Fruit fly (Drosophila melanogaster) whole organism, wandering third instar larva: ENCODE data around the gene hth.

Experiments used
- HLH106 ChIP-seq: fragments of 200-800 bp; optimal IDR thresholded peaks from 3 replicates; lab custom pipeline; 2019; ENCODE audit warnings: missing biosample characterization, mild to moderate bottlenecking, missing genetic modification characterization, moderate library complexity
- Mio ChIP-seq: sonication (Bioruptor generic); optimal IDR thresholded peaks from 2 replicates; lab custom pipeline; 2016; ENCODE audit warnings: missing biosample characterization, missing genetic modification characterization
- dmrt93B ChIP-seq: fragments of 200-800 bp; sonication (Bioruptor generic); optimal IDR thresholded peaks from 2 replicates; lab custom pipeline; 2018; ENCODE audit warnings: missing biosample characterization, mild to moderate bottlenecking, missing genetic modification characterization

DNA sequence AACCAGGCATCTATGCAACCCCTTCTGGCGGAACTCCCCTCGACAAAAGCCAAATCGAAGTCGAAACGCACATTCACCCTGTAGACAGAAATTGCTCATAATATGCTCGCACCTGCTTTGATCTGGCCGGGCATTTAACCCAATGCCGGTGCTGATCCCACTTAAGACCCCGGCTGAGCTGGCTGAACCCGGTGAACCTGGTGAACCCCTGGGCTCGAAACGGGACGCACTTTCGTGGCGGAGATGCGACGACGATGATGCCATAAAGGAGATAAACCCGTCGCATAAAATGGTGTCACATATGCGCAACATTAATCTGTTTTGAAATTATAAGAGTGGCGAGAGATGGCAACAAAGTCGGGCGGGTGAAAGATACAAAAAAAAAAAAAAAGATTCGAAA lies 133.8 kb downstream of the hth start:
- no peak for TF ChIP-seq Mio
- TF ChIP-seq HLH106 (tag; lab: Kevin White, UChicago): no peak
- no peak for TF ChIP-seq dmrt93B (GFP tag; lab: Kevin White, UChicago)
